Worm (Caenorhabditis elegans): ENCODE measurements around the gene C35B8.3.

- TF ChIP-seq Y55F3AM.14 (GFP tag; optimal IDR thresholded peaks at IDR 0.05) (no peak), nhr-23 (tag; optimal IDR thresholded peaks at IDR 0.05) (no peak), crh-2 (tag; optimal IDR thresholded peaks at IDR 0.05) (no peak), mdl-1 (tag; optimal IDR thresholded peaks at IDR 0.05) (no peak), ama-1 (optimal IDR thresholded peaks at IDR 0.05) (no peak), nhr-12 (tag; optimal IDR thresholded peaks at IDR 0.05) (no peak)
Measured at ce11 chrX:9195375-9196098, 18.2 kb upstream of the C35B8.3 start.

Data from whole organism, L2 larva.